Worm (Caenorhabditis elegans) whole organism, midembryonic: Measurements from ENCODE around the gene C34C12.12.

Source experiments
- T22C8.4 ChIP-seq: fragments of 200-800 bp; sonication (Bioruptor generic); IDR thresholded peaks from 2 replicates; pipeline ENCODE4 v1.3.6; 2022; ENCODE audit warnings: missing genetic modification characterization, missing compliant biosample characterization
- cog-1 ChIP-seq: sonication (generic microtip); optimal IDR thresholded peaks from 2 replicates; lab custom pipeline; 2016; ENCODE audit warnings: missing genetic modification characterization, missing compliant biosample characterization
- klf-2 ChIP-seq: fragments of 200-800 bp; sonication (Bioruptor generic); conservative IDR thresholded peaks from 2 replicates; pipeline ENCODE4 v1.3.6; 2022; ENCODE audit warnings: missing genetic modification reagents, missing genetic modification characterization, missing compliant biosample characterization
- ref-1 ChIP-seq: fragments of 200-800 bp; sonication (Bioruptor generic); conservative IDR thresholded peaks from 2 replicates; pipeline ENCODE4 v1.3.6; 2022; ENCODE audit warnings: missing genetic modification reagents, missing genetic modification characterization, missing compliant biosample characterization
- ztf-23 ChIP-seq: fragments of 200-800 bp; sonication (Bioruptor generic); IDR thresholded peaks from 2 replicates; pipeline ENCODE4 v1.3.6; 2022; ENCODE audit warnings: missing genetic modification reagents, missing genetic modification characterization, missing compliant biosample characterization
- ztf-29 ChIP-seq: fragments of 200-800 bp; sonication (Bioruptor generic); IDR thresholded peaks from 2 replicates; pipeline ENCODE4 v1.3.6; 2022; ENCODE audit warnings: missing genetic modification reagents, missing genetic modification characterization, missing compliant biosample characterization

ce11 chrIII:3503286-3503685 lies 50.3 kb downstream of the C34C12.12 start, which contains the start of gene rpl-16:
- TF ChIP-seq ztf-29 (GFP tag; lab: Robert Waterston, UW) (no peak), cog-1 (no peak), ref-1 (no peak), klf-2 (GFP tag; lab: Robert Waterston, UW) (no peak), ztf-23 (GFP tag; lab: Robert Waterston, UW) (no peak), T22C8.4 (no peak)
